Fruit fly (Drosophila melanogaster): ENCODE results near the gene Phf5a.
A peak's percentile ranks its signal among the peaks of the same experiment; 100 is the strongest.

Phf5a gene

dm6 chr2L:6455032-6455954, 35.4 kb downstream of the Phf5a start, which contains the start of gene retm (continued):
- TF ChIP-seq CG17328 (GFP tag; IDR thresholded peaks at IDR 0.05): no peak
- no peak for TF ChIP-seq seq (GFP tag; IDR thresholded peaks at IDR 0.05)
- peak; percentile 37 for TF ChIP-seq CG12219 (GFP tag; optimal IDR thresholded peaks at IDR 0.05)
- TF ChIP-seq Ets97D (GFP tag; optimal IDR thresholded peaks at IDR 0.05): no peak
- peak; percentile 23; the same call in 1 of the 2 replicates for TF ChIP-seq Rfx (GFP tag; IDR thresholded peaks at IDR 0.05)
- no peak for TF ChIP-seq CG34422 (GFP tag; IDR thresholded peaks at IDR 0.05)
- no peak for TF ChIP-seq bcd (GFP tag; optimal IDR thresholded peaks at IDR 0.05)
- TF ChIP-seq sqz (GFP tag; optimal IDR thresholded peaks at IDR 0.05): no peak
- TF ChIP-seq Taf1 (GFP tag; IDR thresholded peaks at IDR 0.05): no peak
- TF ChIP-seq Abd-B (GFP tag; optimal IDR thresholded peaks at IDR 0.05): no peak
- no peak for TF ChIP-seq CG5245 (GFP tag; optimal IDR thresholded peaks at IDR 0.05)
- no peak for TF ChIP-seq Mes4 (GFP tag; optimal IDR thresholded peaks at IDR 0.05)
- TF ChIP-seq CG31365 (tag; optimal IDR thresholded peaks at IDR 0.05): no peak
- no peak for TF ChIP-seq dmrt11E (tag; optimal IDR thresholded peaks at IDR 0.05)
- TF ChIP-seq fd96Cb (tag; optimal IDR thresholded peaks at IDR 0.05): no peak
- no peak for TF ChIP-seq H2.0 (GFP tag; IDR thresholded peaks at IDR 0.05)
- peak; percentile 7 for TF ChIP-seq CG2875 (GFP tag; optimal IDR thresholded peaks at IDR 0.05)
- no peak for TF ChIP-seq Sry-β (GFP tag; optimal IDR thresholded peaks at IDR 0.05)
- peak; percentile 91 for TF ChIP-seq CG7357 (GFP tag; IDR thresholded peaks at IDR 0.05)
- TF ChIP-seq insv (GFP tag; optimal IDR thresholded peaks at IDR 0.05): peak in 1 of 2 experiments; percentile 24
- TF ChIP-seq CG4282 (GFP tag; optimal IDR thresholded peaks at IDR 0.05): no peak
- TF ChIP-seq CG8359 (GFP tag; optimal IDR thresholded peaks at IDR 0.05; ENCODE audit: borderline replicate concordance): no peak
- no peak for TF ChIP-seq Gug (GFP tag; IDR thresholded peaks at IDR 0.05)
- no peak for TF ChIP-seq stwl (tag; optimal IDR thresholded peaks at IDR 0.05)
- no peak for TF ChIP-seq CG12071 (GFP tag; optimal IDR thresholded peaks at IDR 0.05)
- no peak for TF ChIP-seq Fer3 (tag; optimal IDR thresholded peaks at IDR 0.05)
- peak; percentile 58 for TF ChIP-seq pros (GFP tag; optimal IDR thresholded peaks at IDR 0.05)
- peak; percentile 39 for TF ChIP-seq CG17568 (GFP tag; optimal IDR thresholded peaks at IDR 0.05)
- TF ChIP-seq CG30403 (GFP tag; optimal IDR thresholded peaks at IDR 0.05): no peak
- no peak for TF ChIP-seq tio (GFP tag; optimal IDR thresholded peaks at IDR 0.05)
- no peak for TF ChIP-seq Optix (GFP tag; IDR thresholded peaks at IDR 0.05)
- TF ChIP-seq CrebB (tag; optimal IDR thresholded peaks at IDR 0.05): peak; percentile 14
- TF ChIP-seq hkb (optimal IDR thresholded peaks at IDR 0.05): no peak
- TF ChIP-seq hkb (GFP tag; IDR thresholded peaks at IDR 0.05): no peak
- TF ChIP-seq Fer2 (tag; optimal IDR thresholded peaks at IDR 0.05): no peak
- no peak; the same call in 1 of the 2 replicates for TF ChIP-seq amos (GFP tag; IDR thresholded peaks at IDR 0.05; ENCODE audit: partially characterized antibody)
- 0 out of 2 replicates have a peak, but pooled peaks have one; percentile 23 for TF ChIP-seq CG1024 (GFP tag; IDR thresholded peaks at IDR 0.05)
- TF ChIP-seq her (GFP tag; optimal IDR thresholded peaks at IDR 0.05): no peak
- TF ChIP-seq E2f1 (GFP tag; IDR thresholded peaks at IDR 0.05): no peak
- no peak for TF ChIP-seq az2 (GFP tag; optimal IDR thresholded peaks at IDR 0.05)
- no peak for TF ChIP-seq CG6765 (GFP tag; optimal IDR thresholded peaks at IDR 0.05)
- TF ChIP-seq CG9817 (tag; optimal IDR thresholded peaks at IDR 0.05): no peak
- no peak for TF ChIP-seq zen2 (GFP tag; IDR thresholded peaks at IDR 0.05; ENCODE audit: partially characterized antibody)
- TF ChIP-seq CG1529 (GFP tag; optimal IDR thresholded peaks at IDR 0.05): no peak
- TF ChIP-seq CG11695 (GFP tag; IDR thresholded peaks at IDR 0.05): 0 out of 3 replicates have a peak, but pooled peaks have one; percentile 13
- TF ChIP-seq CG10543 (GFP tag; optimal IDR thresholded peaks at IDR 0.05): peak; percentile 53
- TF ChIP-seq vvl (GFP tag; IDR thresholded peaks at IDR 0.05): peak; percentile 42; the same call in 1 of the 2 replicates
- TF ChIP-seq Dll (GFP tag; IDR thresholded peaks at IDR 0.05; ENCODE audit: partially characterized antibody): no peak
- TF ChIP-seq Doc2 (GFP tag; IDR thresholded peaks at IDR 0.05): no peak
